Fruit fly (Drosophila melanogaster): ENCODE results near the gene Kap-alpha1.

Kap-alpha1 gene

DNA sequence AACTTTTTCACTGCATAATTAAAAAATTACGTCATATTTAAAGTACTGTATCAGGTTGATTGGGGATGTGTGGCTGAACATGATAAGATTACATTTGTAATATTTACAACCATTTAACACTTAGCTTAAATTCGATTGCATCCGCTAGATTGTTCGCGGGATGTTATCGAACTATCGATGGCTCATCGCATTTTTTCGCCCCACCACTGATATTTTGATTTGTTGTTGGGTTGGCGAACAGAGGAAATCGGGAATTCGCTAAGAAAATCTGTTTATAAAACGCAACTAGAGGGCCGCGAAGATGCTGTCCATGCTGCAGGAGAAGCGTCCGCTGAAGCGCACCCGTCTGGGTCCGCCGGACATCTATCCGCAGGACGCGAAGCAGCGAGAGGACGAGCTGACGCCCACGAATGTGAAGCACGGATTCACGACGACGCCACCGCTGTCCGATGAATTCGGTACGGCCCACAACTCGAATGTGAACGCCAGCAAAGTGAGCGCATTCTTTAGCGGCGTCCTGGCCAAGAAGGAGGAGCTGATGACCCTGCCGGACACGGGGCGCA, 29.4 kb downstream of the Kap-alpha1 start, which contains the start of gene kto (continued):
- no peak for TF ChIP-seq nerfin-1 (tag; optimal IDR thresholded peaks at IDR 0.05)
- peak; percentile 76 for TF ChIP-seq CG4360 (GFP tag; IDR thresholded peaks at IDR 0.05)
- no peak for TF ChIP-seq TFAM (GFP tag; optimal IDR thresholded peaks at IDR 0.05)
- no peak for TF ChIP-seq CG30020 (tag; optimal IDR thresholded peaks at IDR 0.05)
- TF ChIP-seq tio (GFP tag; optimal IDR thresholded peaks at IDR 0.05): no peak
- TF ChIP-seq jigr1 (GFP tag; IDR thresholded peaks at IDR 0.05): no peak
- TF ChIP-seq CG6765 (GFP tag; optimal IDR thresholded peaks at IDR 0.05): no peak
- no peak for TF ChIP-seq CG31441 (GFP tag; IDR thresholded peaks at IDR 0.05)
- TF ChIP-seq gcm2 (GFP tag; optimal IDR thresholded peaks at IDR 0.05): no peak
- no peak for TF ChIP-seq Dip3 (GFP tag; optimal IDR thresholded peaks at IDR 0.05)
- TF ChIP-seq CG12391 (tag; optimal IDR thresholded peaks at IDR 0.05): no peak
- TF ChIP-seq crc (GFP tag; optimal IDR thresholded peaks at IDR 0.05): no peak
- no peak for TF ChIP-seq CG1233 (GFP tag; optimal IDR thresholded peaks at IDR 0.05)
- no peak for TF ChIP-seq CG9727 (GFP tag; optimal IDR thresholded peaks at IDR 0.05)
- no peak for TF ChIP-seq CG10366 (GFP tag; IDR thresholded peaks at IDR 0.05)
- no peak for TF ChIP-seq CG11560 (tag; IDR thresholded peaks at IDR 0.05)
- no peak for TF ChIP-seq Sox100B (GFP tag; optimal IDR thresholded peaks at IDR 0.05)
- TF ChIP-seq lbe (GFP tag; optimal IDR thresholded peaks at IDR 0.05): no peak
- no peak for TF ChIP-seq HLH54F (GFP tag; optimal IDR thresholded peaks at IDR 0.05)
- TF ChIP-seq CG9215 (GFP tag; IDR thresholded peaks at IDR 0.05): no peak
- TF ChIP-seq zen2 (GFP tag; IDR thresholded peaks at IDR 0.05; ENCODE audit: partially characterized antibody): peak; percentile 81
- TF ChIP-seq CG14965 (GFP tag; optimal IDR thresholded peaks at IDR 0.05; ENCODE audit: borderline replicate concordance): no peak
- no peak for TF ChIP-seq CG8765 (GFP tag; IDR thresholded peaks at IDR 0.05)
- no peak for TF ChIP-seq CG17359 (tag; optimal IDR thresholded peaks at IDR 0.05)
- no peak for TF ChIP-seq CG1647 (GFP tag; optimal IDR thresholded peaks at IDR 0.05)
- TF ChIP-seq CG2199 (GFP tag; IDR thresholded peaks at IDR 0.05): no peak
- TF ChIP-seq Sry-β (GFP tag; optimal IDR thresholded peaks at IDR 0.05): no peak
- TF ChIP-seq H2.0 (GFP tag; IDR thresholded peaks at IDR 0.05): no peak
- peak; percentile 69 for TF ChIP-seq inv (GFP tag; IDR thresholded peaks at IDR 0.05; ENCODE audit: partially characterized antibody)
- TF ChIP-seq sna (GFP tag; IDR thresholded peaks at IDR 0.05; ENCODE audit: partially characterized antibody): peak; percentile 83
- TF ChIP-seq br (optimal IDR thresholded peaks at IDR 0.05): no peak
- TF ChIP-seq Gug (GFP tag; IDR thresholded peaks at IDR 0.05): no peak
- TF ChIP-seq CG17186 (GFP tag; optimal IDR thresholded peaks at IDR 0.05): no peak
- TF ChIP-seq tgo (GFP tag; IDR thresholded peaks at IDR 0.05): no peak
- no peak for TF ChIP-seq H15 (GFP tag; IDR thresholded peaks at IDR 0.05)
- TF ChIP-seq exex (tag; optimal IDR thresholded peaks at IDR 0.05): no peak
- TF ChIP-seq ind (GFP tag; optimal IDR thresholded peaks at IDR 0.05): no peak
- TF ChIP-seq h (optimal IDR thresholded peaks at IDR 0.05): no peak
- TF ChIP-seq ssp (GFP tag; IDR thresholded peaks at IDR 0.05): no peak
- TF ChIP-seq Spps (tag; optimal IDR thresholded peaks at IDR 0.05): no peak
- TF ChIP-seq zf30C (GFP tag; optimal IDR thresholded peaks at IDR 0.05): no peak
- no peak for TF ChIP-seq CG2202 (tag; optimal IDR thresholded peaks at IDR 0.05)
- TF ChIP-seq Lpt (GFP tag; optimal IDR thresholded peaks at IDR 0.05): no peak
- no peak for TF ChIP-seq Drgx (GFP tag; IDR thresholded peaks at IDR 0.05)
- no peak for TF ChIP-seq bsh (GFP tag; optimal IDR thresholded peaks at IDR 0.05)
- no peak for TF ChIP-seq CG7928 (GFP tag; optimal IDR thresholded peaks at IDR 0.05)
- no peak for TF ChIP-seq onecut (GFP tag; IDR thresholded peaks at IDR 0.05)
- TF ChIP-seq p53 (GFP tag; optimal IDR thresholded peaks at IDR 0.05): no peak
- TF ChIP-seq gfzf (GFP tag; optimal IDR thresholded peaks at IDR 0.05): no peak
- no peak for TF ChIP-seq CG18262 (tag; optimal IDR thresholded peaks at IDR 0.05)
- TF ChIP-seq CG3847 (GFP tag; IDR thresholded peaks at IDR 0.05): no peak
- TF ChIP-seq CG4820 (GFP tag; optimal IDR thresholded peaks at IDR 0.05): no peak
- TF ChIP-seq bbx (GFP tag; IDR thresholded peaks at IDR 0.05; ENCODE audit: partially characterized antibody): peak; percentile 92

Data from whole organism, embryonic.